Fruit fly (Drosophila melanogaster) whole organism, embryonic: ENCODE data around the gene CG9919.
A peak's percentile ranks its signal among the peaks of the same experiment; 100 is the strongest.

Experiments used
- Adf1 ChIP-seq: fragments of 200-800 bp; sonication (Bioruptor generic); IDR thresholded peaks from 2 replicates; pipeline ENCODE4 v1.3.6; 2022; ENCODE audit warnings: missing biosample characterization, missing genetic modification characterization
- CG11504 ChIP-seq: fragments of 200-800 bp; sonication (Bioruptor generic); optimal IDR thresholded peaks from 3 replicates; lab custom pipeline; 2019; ENCODE audit warnings: missing biosample characterization, mild to moderate bottlenecking, missing genetic modification characterization, moderate library complexity
- CG12104 ChIP-seq: fragments of 200-800 bp; sonication (Bioruptor generic); optimal IDR thresholded peaks from 3 replicates; lab custom pipeline; 2016; ENCODE audit warnings: missing biosample characterization, missing genetic modification characterization
- CG13424 ChIP-seq: fragments of 200-800 bp; sonication (Bioruptor generic); optimal IDR thresholded peaks from 2 replicates; lab custom pipeline; 2019; ENCODE audit warnings: missing biosample characterization, mild to moderate bottlenecking, missing genetic modification characterization, moderate library complexity
- CG14860 ChIP-seq: fragments of 200-800 bp; sonication (Bioruptor generic); IDR thresholded peaks from 3 replicates; pipeline ENCODE4 v1.3.6; 2022; ENCODE audit warnings: missing biosample characterization, missing genetic modification characterization; ENCODE audit not compliant: partially characterized antibody
- CG15479 ChIP-seq: fragments of 200-800 bp; sonication (Bioruptor generic); optimal IDR thresholded peaks from 3 replicates; lab custom pipeline; 2019; ENCODE audit warnings: missing biosample characterization, mild to moderate bottlenecking, missing genetic modification characterization, moderate library complexity
- CG1602 ChIP-seq: fragments of 200-800 bp; sonication (Bioruptor generic); optimal IDR thresholded peaks from 3 replicates; lab custom pipeline; 2016; ENCODE audit warnings: missing biosample characterization, missing genetic modification characterization
- CG1647 ChIP-seq: fragments of 200-800 bp; sonication (Bioruptor generic); optimal IDR thresholded peaks from 3 replicates; lab custom pipeline; 2016; ENCODE audit warnings: missing biosample characterization, missing genetic modification characterization
- CG1832 ChIP-seq: fragments of 200-800 bp; sonication (Bioruptor generic); optimal IDR thresholded peaks from 2 replicates; lab custom pipeline; 2017; ENCODE audit warnings: missing biosample characterization, mild to moderate bottlenecking, missing genetic modification characterization, inconsistent platforms
- CG18619 ChIP-seq: fragments of 200-800 bp; sonication (Bioruptor generic); optimal IDR thresholded peaks from 3 replicates; lab custom pipeline; 2017; ENCODE audit warnings: missing biosample characterization, mild to moderate bottlenecking, missing genetic modification characterization
- CG30431 ChIP-seq: fragments of 200-800 bp; sonication (Bioruptor generic); optimal IDR thresholded peaks from 2 replicates; lab custom pipeline; 2017; ENCODE audit warnings: missing biosample characterization, missing genetic modification characterization
- CG3281 ChIP-seq: fragments of 200-800 bp; sonication (Bioruptor generic); optimal IDR thresholded peaks from 3 replicates; lab custom pipeline; 2017; ENCODE audit warnings: missing biosample characterization, mild to moderate bottlenecking, missing genetic modification characterization
- CG3995 ChIP-seq: fragments of 200-800 bp; sonication (Bioruptor generic); optimal IDR thresholded peaks from 3 replicates; lab custom pipeline; 2016; ENCODE audit warnings: missing biosample characterization, missing genetic modification characterization
- CG5245 ChIP-seq: fragments of 200-800 bp; sonication (Bioruptor generic); optimal IDR thresholded peaks from 3 replicates; lab custom pipeline; 2016; ENCODE audit warnings: missing biosample characterization, missing genetic modification characterization
- CG6654 ChIP-seq: fragments of 200-800 bp; sonication (Bioruptor generic); optimal IDR thresholded peaks from 2 replicates; lab custom pipeline; 2017; ENCODE audit warnings: missing biosample characterization, mild to moderate bottlenecking, missing genetic modification characterization
- CG7839 ChIP-seq: fragments of 200-800 bp; sonication (Bioruptor generic); optimal IDR thresholded peaks from 3 replicates; lab custom pipeline; 2018; ENCODE audit warnings: missing biosample characterization, mild to moderate bottlenecking, missing genetic modification characterization, moderate library complexity
- CG8388 ChIP-seq: fragments of 200-800 bp; sonication (Bioruptor generic); optimal IDR thresholded peaks from 2 replicates; lab custom pipeline; 2019; ENCODE audit warnings: missing biosample characterization, mild to moderate bottlenecking, missing genetic modification characterization, moderate library complexity
- Ets97D ChIP-seq: fragments of 200-800 bp; sonication (Bioruptor generic); optimal IDR thresholded peaks from 3 replicates; lab custom pipeline; 2016; ENCODE audit warnings: missing biosample characterization, missing genetic modification characterization
- Fer2 ChIP-seq: fragments of 200-800 bp; sonication (Bioruptor generic); optimal IDR thresholded peaks from 2 replicates; lab custom pipeline; 2018; ENCODE audit warnings: missing biosample characterization, mild to moderate bottlenecking, missing genetic modification characterization, moderate library complexity
- Hand ChIP-seq: fragments of 200-800 bp; sonication (Bioruptor generic); optimal IDR thresholded peaks from 2 replicates; lab custom pipeline; 2017; ENCODE audit warnings: mild to moderate bottlenecking, missing biosample characterization, missing genetic modification reagents, missing genetic modification characterization
- Lpt ChIP-seq: fragments of >200 bp; optimal IDR thresholded peaks from 2 replicates; lab custom pipeline; 2018; ENCODE audit warnings: missing biosample characterization, missing genetic modification characterization
- NC2β ChIP-seq: fragments of 200-800 bp; sonication (Bioruptor generic); optimal IDR thresholded peaks from 2 replicates; lab custom pipeline; 2016; ENCODE audit warnings: missing biosample characterization, missing genetic modification characterization
- Nf-YA ChIP-seq: fragments of 200-800 bp; sonication (Bioruptor generic); IDR thresholded peaks from 2 replicates; pipeline ENCODE4 v1.3.6; 2022; ENCODE audit warnings: missing biosample characterization, missing genetic modification characterization
- NfI ChIP-seq: fragments of 200-800 bp; sonication (Bioruptor generic); optimal IDR thresholded peaks from 3 replicates; lab custom pipeline; 2018; ENCODE audit warnings: missing biosample characterization, mild to moderate bottlenecking, missing genetic modification characterization, moderate library complexity
- Oaz ChIP-seq: fragments of 200-800 bp; sonication (Bioruptor generic); IDR thresholded peaks from 2 replicates; pipeline ENCODE4 v1.3.6; 2022; ENCODE audit warnings: missing biosample characterization, missing genetic modification characterization
- Oli ChIP-seq: fragments of 200-800 bp; sonication (Bioruptor generic); optimal IDR thresholded peaks from 2 replicates; lab custom pipeline; 2018; ENCODE audit warnings: missing biosample characterization, mild to moderate bottlenecking, missing genetic modification characterization, moderate library complexity
- Optix ChIP-seq: fragments of 200-800 bp; sonication (Bioruptor generic); IDR thresholded peaks from 3 replicates; pipeline ENCODE4 v1.3.6; 2022; ENCODE audit warnings: missing biosample characterization, missing genetic modification characterization
- PHDP ChIP-seq: fragments of 200-800 bp; sonication (Bioruptor generic); optimal IDR thresholded peaks from 3 replicates; lab custom pipeline; 2018; ENCODE audit warnings: missing biosample characterization, mild to moderate bottlenecking, missing genetic modification characterization, moderate library complexity
- Ptx1 ChIP-seq: fragments of 200-800 bp; sonication (Bioruptor generic); IDR thresholded peaks from 2 replicates; pipeline ENCODE4 v1.3.6; 2022; ENCODE audit warnings: missing biosample characterization, missing genetic modification characterization
- Six4 ChIP-seq: fragments of 200-800 bp; sonication (Bioruptor generic); optimal IDR thresholded peaks from 2 replicates; lab custom pipeline; 2016; ENCODE audit warnings: missing biosample characterization, missing genetic modification characterization
- Sox100B ChIP-seq: fragments of 200-800 bp; sonication (Bioruptor generic); optimal IDR thresholded peaks from 3 replicates; lab custom pipeline; 2018; ENCODE audit warnings: missing biosample characterization, mild to moderate bottlenecking, missing genetic modification characterization
- Xbp1 ChIP-seq: fragments of 200-800 bp; sonication (Bioruptor generic); optimal IDR thresholded peaks from 3 replicates; lab custom pipeline; 2016; ENCODE audit warnings: missing biosample characterization, mild to moderate bottlenecking, missing genetic modification characterization
- ab ChIP-seq: fragments of 200-800 bp; sonication (Bioruptor generic); optimal IDR thresholded peaks from 2 replicates; lab custom pipeline; 2016; ENCODE audit warnings: missing biosample characterization, missing genetic modification characterization
- ac ChIP-seq: fragments of 200-800 bp; sonication (Bioruptor generic); optimal IDR thresholded peaks from 3 replicates; lab custom pipeline; 2017; ENCODE audit warnings: missing biosample characterization, mild to moderate bottlenecking, missing genetic modification characterization
- bowl ChIP-seq: fragments of 200-800 bp; sonication (Bioruptor generic); IDR thresholded peaks from 2 replicates; pipeline ENCODE4 v1.3.6; 2022; ENCODE audit warnings: missing biosample characterization, missing genetic modification characterization
- croc ChIP-seq: fragments of 200-800 bp; sonication (Bioruptor generic); conservative IDR thresholded peaks from 3 replicates; pipeline ENCODE4 v1.3.6; 2022; ENCODE audit warnings: missing biosample characterization, missing genetic modification characterization
- dpn ChIP-seq, 2 experiments: fragments of 200-800 bp; sonication (Bioruptor generic); optimal IDR thresholded peaks; 3 replicates each; lab custom pipeline; 2016; ENCODE audit warnings: missing biosample characterization in 2 of 2, missing genetic modification characterization in 2 of 2
- fd3F ChIP-seq: fragments of 200-800 bp; sonication (Bioruptor generic); optimal IDR thresholded peaks from 2 replicates; lab custom pipeline; 2018; ENCODE audit warnings: missing biosample characterization, mild to moderate bottlenecking, missing genetic modification characterization, moderate library complexity
- grn ChIP-seq: fragments of 200-800 bp; sonication (Bioruptor generic); optimal IDR thresholded peaks from 3 replicates; lab custom pipeline; 2017; ENCODE audit warnings: missing biosample characterization, missing genetic modification characterization
- her ChIP-seq: fragments of 200-800 bp; sonication (Bioruptor generic); optimal IDR thresholded peaks from 2 replicates; lab custom pipeline; 2016; ENCODE audit warnings: missing biosample characterization, missing genetic modification characterization
- knrl ChIP-seq: fragments of 200-800 bp; sonication (Bioruptor generic); IDR thresholded peaks from 3 replicates; pipeline ENCODE4 v1.3.6; 2022; ENCODE audit warnings: missing biosample characterization, missing genetic modification characterization; ENCODE audit not compliant: partially characterized antibody
- lab ChIP-seq: fragments of 200-800 bp; sonication (Bioruptor generic); optimal IDR thresholded peaks from 3 replicates; lab custom pipeline; 2017; ENCODE audit warnings: missing biosample characterization, missing genetic modification characterization, mild to moderate bottlenecking, moderate library complexity, missing genetic modification reagents
- lov ChIP-seq, 2 experiments: fragments of 200-800 bp in 1 of 2; fragments of >200 bp in 1 of 2; sonication (Bioruptor generic) in 1 of 2; IDR thresholded peaks in 1 of 2; optimal IDR thresholded peaks in 1 of 2; 2 replicates in 1 of 2; 3 replicates in 1 of 2; pipeline versions ENCODE4 v1.3.6 to Lab custom; 2017 to 2022; ENCODE audit warnings: missing biosample characterization in 1 of 2, missing genetic modification characterization in 1 of 2
- sc ChIP-seq, 3 experiments: fragments of >200 bp in 2 of 3; fragments of 200-800 bp in 1 of 3; sonication (Bioruptor generic) in 1 of 3; optimal IDR thresholded peaks; 2 replicates in 2 of 3; 3 replicates in 1 of 3; lab custom pipeline; 2017; ENCODE audit warnings: mild to moderate bottlenecking in 1 of 3, missing biosample characterization in 1 of 3, missing genetic modification characterization in 1 of 3, missing genetic modification reagents in 1 of 3
- sens ChIP-seq: fragments of 200-800 bp; sonication (Bioruptor generic); peaks from one replicate; lab custom pipeline; 2016; ENCODE audit warnings: missing biosample characterization, missing genetic modification characterization
- sima ChIP-seq: fragments of 200-800 bp; sonication (Bioruptor generic); optimal IDR thresholded peaks from 2 replicates; lab custom pipeline; 2016; ENCODE audit warnings: missing biosample characterization, missing genetic modification characterization
- tin ChIP-seq: fragments of 200-800 bp; sonication (Bioruptor generic); optimal IDR thresholded peaks from 3 replicates; lab custom pipeline; 2016; ENCODE audit warnings: missing biosample characterization, missing genetic modification characterization
- zfh1 ChIP-seq: fragments of 200-800 bp; sonication (Bioruptor generic); IDR thresholded peaks from 3 replicates; pipeline ENCODE4 v1.3.6; 2022; ENCODE audit warnings: missing biosample characterization, missing genetic modification characterization

Gene CG9919

DNA sequence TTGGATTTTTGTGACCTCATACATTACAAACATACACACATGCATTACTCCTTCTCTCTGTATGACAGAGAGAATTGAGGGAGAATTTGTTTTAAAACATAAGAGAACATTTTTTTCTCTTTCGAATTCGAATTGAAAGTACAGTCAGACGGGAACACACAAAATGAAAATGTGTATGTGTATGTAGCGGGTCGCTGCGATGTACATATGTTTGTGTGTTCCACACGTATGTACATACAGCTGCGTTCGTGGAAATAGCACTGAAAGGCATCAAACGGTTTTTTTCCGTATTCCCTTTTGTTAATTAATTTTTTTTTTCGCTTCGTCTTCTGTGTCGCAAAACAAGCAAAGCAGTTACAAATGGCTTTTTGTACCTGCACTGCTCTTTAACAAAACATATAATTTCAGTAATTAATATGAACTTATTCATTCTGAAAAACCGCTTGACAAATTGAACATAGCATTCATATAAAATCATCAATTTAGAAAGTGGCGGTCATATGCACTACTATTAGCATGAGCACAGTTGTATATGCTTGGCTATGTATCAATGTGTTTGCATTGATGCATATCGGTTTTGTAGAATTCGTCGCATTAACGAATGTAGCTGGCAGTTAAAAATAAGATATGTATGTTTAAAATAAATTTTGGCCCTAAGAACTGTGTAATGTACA, 2.2 kb upstream of the CG9919 start (continued):
- peak; percentile 57 for TF ChIP-seq Adf1
- peak; percentile 83 for TF ChIP-seq Oaz (GFP tag; lab: Robert Waterston, UW)
- TF ChIP-seq CG1832 (GFP tag; lab: Kevin White, UChicago) = no peak
- peak; percentile 95 to 96 for TF ChIP-seq dpn (GFP tag; optimal IDR thresholded peaks at IDR 0.05; lab: Kevin White, UChicago)
- TF ChIP-seq Nf-YA (GFP tag; lab: Robert Waterston, UW) = peak; percentile 86
- peak; percentile 92 for TF ChIP-seq CG30431 (GFP tag; lab: Kevin White, UChicago)
- peak; percentile 94 for TF ChIP-seq CG12104 (GFP tag; lab: Kevin White, UChicago)
- no peak for TF ChIP-seq Lpt (GFP tag; lab: Kevin White, UChicago)
- TF ChIP-seq Ets97D (GFP tag; lab: Kevin White, UChicago) = peak; percentile 80
- TF ChIP-seq lov (optimal IDR thresholded peaks at IDR 0.05; lab: Kevin White, UChicago) = no peak
- TF ChIP-seq lov (GFP tag; IDR thresholded peaks at IDR 0.05; lab: Robert Waterston, UW) = peak; percentile 84
- TF ChIP-seq Oli = peak; percentile 98
- TF ChIP-seq croc (GFP tag; lab: Robert Waterston, UW) = peak; percentile 92
- no peak for TF ChIP-seq sc (optimal IDR thresholded peaks at IDR 0.05; lab: Kevin White, UChicago)
- peak; percentile 92 for TF ChIP-seq sc (GFP tag; optimal IDR thresholded peaks at IDR 0.05; lab: Kevin White, UChicago)
- TF ChIP-seq ac (GFP tag; lab: Kevin White, UChicago) = peak; percentile 88
- TF ChIP-seq Hand (GFP tag; lab: Kevin White, UChicago) = peak; percentile 96
- peak; percentile 69 for TF ChIP-seq CG3995 (GFP tag; lab: Kevin White, UChicago)
- peak; percentile 91 for TF ChIP-seq grn
- peak; percentile 86 for TF ChIP-seq CG6654
- peak; percentile 96 for TF ChIP-seq NfI (GFP tag; lab: Kevin White, UChicago)
- peak; percentile 93 for TF ChIP-seq tin (GFP tag; lab: Kevin White, UChicago)
- peak; percentile 97 for TF ChIP-seq lab
- TF ChIP-seq Fer2 (tag; lab: Kevin White, UChicago) = peak; percentile 89
- TF ChIP-seq CG1602 (GFP tag; lab: Kevin White, UChicago) = peak; percentile 91
- TF ChIP-seq Ptx1 (GFP tag; lab: Robert Waterston, UW) = peak; percentile 93
- peak; percentile 92 for TF ChIP-seq zfh1 (GFP tag; lab: Robert Waterston, UW)
- peak; percentile 99 for TF ChIP-seq sens (GFP tag; lab: Kevin White, UChicago)
- TF ChIP-seq CG7839 (tag; lab: Kevin White, UChicago) = peak; percentile 98
- TF ChIP-seq CG15479 (GFP tag; lab: Kevin White, UChicago) = no peak
- peak; percentile 91 for TF ChIP-seq Optix (GFP tag; lab: Robert Waterston, UW)
- TF ChIP-seq fd3F (GFP tag; lab: Kevin White, UChicago) = peak; percentile 94
- TF ChIP-seq CG18619 (GFP tag; lab: Kevin White, UChicago) = peak; percentile 97
- peak; percentile 97 for TF ChIP-seq CG3281 (GFP tag; lab: Kevin White, UChicago)
- TF ChIP-seq Six4 (GFP tag; lab: Kevin White, UChicago) = peak; percentile 92
- TF ChIP-seq NC2β (GFP tag; lab: Kevin White, UChicago) = peak; percentile 90
- TF ChIP-seq PHDP (tag; lab: Kevin White, UChicago) = peak; percentile 96
- peak; percentile 85 for TF ChIP-seq ab
- TF ChIP-seq Xbp1 (GFP tag; lab: Kevin White, UChicago) = peak; percentile 93
- peak; percentile 98 for TF ChIP-seq Sox100B (GFP tag; lab: Kevin White, UChicago)
- TF ChIP-seq her (GFP tag; lab: Kevin White, UChicago) = peak; percentile 91
- TF ChIP-seq knrl (GFP tag; lab: Robert Waterston, UW) = no peak
- TF ChIP-seq bowl (GFP tag; lab: Robert Waterston, UW) = peak; percentile 83
- peak; percentile 83 for TF ChIP-seq CG5245
- TF ChIP-seq CG11504 = peak; percentile 97
- peak; percentile 93 for TF ChIP-seq sima (GFP tag; lab: Kevin White, UChicago)
- TF ChIP-seq CG13424 (tag; lab: Kevin White, UChicago) = peak; percentile 98
- peak; percentile 96 for TF ChIP-seq CG8388 (GFP tag; lab: Kevin White, UChicago)
- TF ChIP-seq CG14860 = no peak
- peak; percentile 92 for TF ChIP-seq CG1647 (GFP tag; lab: Kevin White, UChicago)
